Worm (Caenorhabditis elegans) whole organism, L4/young adult: Measurements from ENCODE around the gene gasr-8.

Experiments used
- W03F9.2 ChIP-seq: fragments of 150-350 bp; optimal IDR thresholded peaks from 2 replicates; lab custom pipeline; 2014; ENCODE audit warnings: missing biosample characterization, missing genetic modification characterization
- dao-5 ChIP-seq: sonication (generic microtip); optimal IDR thresholded peaks from 2 replicates; lab custom pipeline; 2016; ENCODE audit warnings: missing genotype, missing genetic modification characterization, moderate library complexity, missing compliant biosample characterization
- him-1 ChIP-seq: sonication (generic microtip); optimal IDR thresholded peaks from 2 replicates; lab custom pipeline; 2016; ENCODE audit warnings: missing genotype, missing genetic modification reagents, missing genetic modification characterization, missing compliant biosample characterization

- TF ChIP-seq him-1 (tag; lab: Kevin White, UChicago) = no peak
- TF ChIP-seq W03F9.2 (tag; lab: Kevin White, UChicago) = no peak
- no peak for TF ChIP-seq dao-5 (tag; lab: Kevin White, UChicago)
These were observed 6.0 kb upstream of the gasr-8 start for ce11 chrV:14682870-14683269.
